Worm (Caenorhabditis elegans) whole organism, L3 larva: ENCODE measurements around the gene adm-4.

ENCODE experiments used
- egl-27 ChIP-seq: sonication (generic microtip); optimal IDR thresholded peaks from 4 replicates; lab custom pipeline; 2017; ENCODE audit warnings: missing biosample characterization, missing genetic modification reagents, missing genetic modification characterization
- fkh-10 ChIP-seq: sonication (generic microtip); optimal IDR thresholded peaks from 2 replicates; lab custom pipeline; 2017; ENCODE audit warnings: missing biosample characterization, missing genetic modification reagents, missing genetic modification characterization
- jun-1 ChIP-seq: fragments of 150-350 bp; optimal IDR thresholded peaks from 2 replicates; lab custom pipeline; 2014; ENCODE audit warnings: missing biosample characterization, missing genetic modification reagents, missing genetic modification characterization
- lin-15B ChIP-seq: fragments of 150-350 bp; optimal IDR thresholded peaks from 2 replicates; lab custom pipeline; 2014; ENCODE audit warnings: missing biosample characterization, missing genetic modification characterization
- lin-39 ChIP-seq: fragments of 150-350 bp; optimal IDR thresholded peaks from 2 replicates; lab custom pipeline; 2018; ENCODE audit warnings: missing biosample characterization, missing genetic modification reagents, missing genetic modification characterization
- mdl-1 ChIP-seq: fragments of 150-350 bp; optimal IDR thresholded peaks from 2 replicates; lab custom pipeline; 2014; ENCODE audit warnings: missing biosample characterization, missing genetic modification characterization
- nfya-1 ChIP-seq: sonication (generic microtip); optimal IDR thresholded peaks from 2 replicates; lab custom pipeline; 2017; ENCODE audit warnings: missing genetic modification characterization, mild to moderate bottlenecking, missing compliant biosample characterization, antibody characterized with exemption, moderate library complexity; ENCODE audit not compliant: insufficient read depth
- nhr-11 ChIP-seq: fragments of 150-350 bp; optimal IDR thresholded peaks from 2 replicates; lab custom pipeline; 2014; ENCODE audit warnings: missing biosample characterization, missing genetic modification characterization
- nhr-67 ChIP-seq: fragments of 150-350 bp; optimal IDR thresholded peaks from 2 replicates; lab custom pipeline; 2014; ENCODE audit warnings: missing biosample characterization, missing genetic modification characterization
- nhr-77 ChIP-seq: fragments of 150-350 bp; optimal IDR thresholded peaks from 2 replicates; lab custom pipeline; 2014; ENCODE audit warnings: missing biosample characterization, missing genetic modification characterization
- sea-2 ChIP-seq: fragments of 150-350 bp; sonication (generic microtip); optimal IDR thresholded peaks from 4 replicates; lab custom pipeline; 2014; ENCODE audit warnings: missing biosample characterization, missing genetic modification reagents, missing genetic modification characterization
- snpc-4 ChIP-seq: fragments of 150-350 bp; optimal IDR thresholded peaks from 2 replicates; lab custom pipeline; 2014; ENCODE audit warnings: missing biosample characterization, missing genetic modification characterization
- zag-1 ChIP-seq: fragments of 150-350 bp; optimal IDR thresholded peaks from 2 replicates; lab custom pipeline; 2014; ENCODE audit warnings: missing biosample characterization, missing genetic modification characterization
- ztf-11 ChIP-seq: fragments of 150-350 bp; optimal IDR thresholded peaks from 2 replicates; lab custom pipeline; 2014; ENCODE audit warnings: missing biosample characterization, missing genetic modification characterization

ce11 chrX:7798248-7799020, at the start of gene adm-4:
- TF ChIP-seq zag-1 (tag; lab: Kevin White, UChicago), result no peak
- TF ChIP-seq sea-2 (GFP tag; lab: Kevin White, UChicago), result no peak
- no peak for TF ChIP-seq nhr-67 (tag; lab: Kevin White, UChicago)
- TF ChIP-seq ztf-11 (tag; lab: Kevin White, UChicago), result no peak
- TF ChIP-seq jun-1 (tag; lab: Kevin White, UChicago), result no peak
- TF ChIP-seq mdl-1 (tag; lab: Kevin White, UChicago), result no peak
- TF ChIP-seq nhr-77 (tag; lab: Kevin White, UChicago), result no peak
- no peak for TF ChIP-seq fkh-10 (GFP tag; lab: Kevin White, UChicago)
- TF ChIP-seq nhr-11 (tag; lab: Kevin White, UChicago), result no peak
- no peak for TF ChIP-seq egl-27 (tag; lab: Kevin White, UChicago)
- TF ChIP-seq nfya-1 (tag; lab: Kevin White, UChicago), result peak; percentile 48
- peak; percentile 18 for TF ChIP-seq lin-15B (tag; lab: Kevin White, UChicago)
- TF ChIP-seq lin-39 (tag; lab: Kevin White, UChicago), result no peak
- no peak for TF ChIP-seq snpc-4 (tag; lab: Kevin White, UChicago)
